Worm (Caenorhabditis elegans) whole organism, young adult: ENCODE data around the gene C16C8.9.

Source experiments
- B0019.2 ChIP-seq: fragments of 200-800 bp; sonication (Bioruptor generic); conservative IDR thresholded peaks from 2 replicates; pipeline ENCODE4 v1.3.6; 2022; ENCODE audit warnings: missing genetic modification reagents, missing genetic modification characterization, missing compliant biosample characterization
- D2030.7 ChIP-seq: fragments of 200-800 bp; sonication (Bioruptor generic); IDR thresholded peaks from 2 replicates; pipeline ENCODE4 v1.3.6; 2022; ENCODE audit warnings: missing genetic modification reagents, missing genetic modification characterization, missing compliant biosample characterization
- F37B4.10 ChIP-seq: fragments of 200-800 bp; sonication (Bioruptor generic); IDR thresholded peaks from 2 replicates; pipeline ENCODE4 v1.3.6; 2022; ENCODE audit warnings: missing genetic modification characterization, missing compliant biosample characterization
- F55B11.4 ChIP-seq: sonication (generic microtip); optimal IDR thresholded peaks from 2 replicates; lab custom pipeline; 2016; ENCODE audit warnings: missing compliant biosample characterization, missing genetic modification characterization, borderline replicate concordance; ENCODE audit not compliant: insufficient read depth
- F57A8.1 ChIP-seq: fragments of 200-800 bp; sonication (Bioruptor generic); optimal IDR thresholded peaks from 2 replicates; lab custom pipeline; 2018; ENCODE audit warnings: mild to moderate bottlenecking, missing genetic modification characterization, moderate library complexity, missing compliant biosample characterization
- Y79H2A.3 ChIP-seq: fragments of 200-800 bp; sonication (Bioruptor generic); conservative IDR thresholded peaks from 2 replicates; pipeline ENCODE4 v1.3.6; 2022; ENCODE audit warnings: missing genetic modification reagents, missing genetic modification characterization, missing compliant biosample characterization
- ZK185.1 ChIP-seq: sonication (generic microtip); optimal IDR thresholded peaks from 2 replicates; lab custom pipeline; 2016; ENCODE audit warnings: mild to moderate bottlenecking, missing genetic modification characterization, missing compliant biosample characterization; ENCODE audit not compliant: poor library complexity, severe bottlenecking
- aptf-2 ChIP-seq: fragments of 200-800 bp; sonication (Bioruptor generic); conservative IDR thresholded peaks from 2 replicates; pipeline ENCODE4 v1.3.6; 2022; ENCODE audit warnings: missing genetic modification reagents, missing genetic modification characterization, missing compliant biosample characterization
- attf-5 ChIP-seq: fragments of 200-800 bp; sonication (Bioruptor generic); optimal IDR thresholded peaks from 2 replicates; lab custom pipeline; 2018; ENCODE audit warnings: mild to moderate bottlenecking, missing genetic modification characterization, missing compliant biosample characterization
- bed-2 ChIP-seq: fragments of 200-800 bp; sonication (Bioruptor generic); IDR thresholded peaks from 2 replicates; pipeline ENCODE4 v1.3.6; 2022; ENCODE audit warnings: missing genetic modification reagents, missing genetic modification characterization, missing compliant biosample characterization
- cebp-1 ChIP-seq, 2 experiments: fragments of 200-800 bp in 1 of 2; sonication (Bioruptor generic) in 1 of 2; sonication (generic microtip) in 1 of 2; IDR thresholded peaks in 1 of 2; optimal IDR thresholded peaks in 1 of 2; 2 replicates each; pipeline versions ENCODE4 v1.3.6 to Lab custom; 2017 to 2022; ENCODE audit warnings: missing compliant biosample characterization in 2 of 2, missing genetic modification characterization in 2 of 2, mild to moderate bottlenecking in 1 of 2, missing genetic modification reagents in 1 of 2, moderate library complexity in 1 of 2
- cebp-2 ChIP-seq: fragments of 200-800 bp; sonication (Bioruptor generic); IDR thresholded peaks from 2 replicates; pipeline ENCODE4 v1.3.6; 2022; ENCODE audit warnings: missing genetic modification characterization, missing compliant biosample characterization
- ceh-27 ChIP-seq: fragments of 200-800 bp; sonication (Bioruptor generic); optimal IDR thresholded peaks from 2 replicates; lab custom pipeline; 2018; ENCODE audit warnings: mild to moderate bottlenecking, missing genetic modification characterization, moderate library complexity, missing compliant biosample characterization
- ceh-91 ChIP-seq: fragments of 200-800 bp; sonication (Bioruptor generic); IDR thresholded peaks from 2 replicates; pipeline ENCODE4 v1.3.6; 2022; ENCODE audit warnings: missing genetic modification reagents, missing genetic modification characterization, missing compliant biosample characterization
- chd-7 ChIP-seq: sonication (generic microtip); optimal IDR thresholded peaks from 2 replicates; lab custom pipeline; 2016; ENCODE audit warnings: mild to moderate bottlenecking, missing genetic modification characterization, moderate library complexity, missing compliant biosample characterization
- egrh-3 ChIP-seq: fragments of 200-800 bp; sonication (Bioruptor generic); IDR thresholded peaks from 2 replicates; pipeline ENCODE4 v1.3.6; 2022; ENCODE audit warnings: missing genetic modification reagents, missing genetic modification characterization, missing compliant biosample characterization
- hlh-12 ChIP-seq: sonication (generic microtip); optimal IDR thresholded peaks from 2 replicates; lab custom pipeline; 2016; ENCODE audit warnings: missing genetic modification characterization, missing compliant biosample characterization
- hlh-26 ChIP-seq: fragments of 200-800 bp; sonication (Bioruptor generic); conservative IDR thresholded peaks from 2 replicates; pipeline ENCODE4 v1.3.6; 2022; ENCODE audit warnings: missing genetic modification reagents, missing genetic modification characterization, missing compliant biosample characterization
- hmg-1.2 ChIP-seq: fragments of 200-800 bp; sonication (Bioruptor generic); IDR thresholded peaks from 2 replicates; pipeline ENCODE4 v1.3.6; 2022; ENCODE audit warnings: missing genetic modification reagents, missing genetic modification characterization, missing compliant biosample characterization
- hrde-1 ChIP-seq: sonication (generic microtip); optimal IDR thresholded peaks from 2 replicates; lab custom pipeline; 2016; ENCODE audit warnings: missing genetic modification characterization, mild to moderate bottlenecking, missing compliant biosample characterization, moderate library complexity, missing genotype, missing genetic modification reagents, borderline replicate concordance
- lin-26 ChIP-seq: fragments of 200-800 bp; sonication (Bioruptor generic); IDR thresholded peaks from 2 replicates; pipeline ENCODE4 v1.3.6; 2022; ENCODE audit warnings: missing genetic modification reagents, missing genetic modification characterization, missing compliant biosample characterization
- lin-35 ChIP-seq, 3 experiments: fragments of 150-350 bp in 2 of 3; sonication (generic microtip) in 1 of 3; optimal IDR thresholded peaks; 2 replicates each; lab custom pipeline; 2014 to 2018; ENCODE audit warnings: missing biosample characterization in 3 of 3, missing genetic modification characterization in 3 of 3, missing genetic modification reagents in 3 of 3
- lir-1 ChIP-seq: fragments of 200-800 bp; sonication (Bioruptor generic); conservative IDR thresholded peaks from 2 replicates; pipeline ENCODE4 v1.3.6; 2022; ENCODE audit warnings: missing genetic modification reagents, missing genetic modification characterization, missing compliant biosample characterization
- madf-8 ChIP-seq: fragments of 200-800 bp; sonication (Bioruptor generic); conservative IDR thresholded peaks from 2 replicates; pipeline ENCODE4 v1.3.6; 2022; ENCODE audit warnings: missing genetic modification reagents, missing genetic modification characterization, missing compliant biosample characterization
- mcd-1 ChIP-seq: fragments of 200-800 bp; sonication (Bioruptor generic); IDR thresholded peaks from 2 replicates; pipeline ENCODE4 v1.3.6; 2022; ENCODE audit warnings: missing genetic modification reagents, missing genetic modification characterization, missing compliant biosample characterization
- mxl-1 ChIP-seq: sonication (generic microtip); optimal IDR thresholded peaks from 2 replicates; lab custom pipeline; 2016; ENCODE audit warnings: missing genetic modification characterization, missing compliant biosample characterization
- nfya-2 ChIP-seq: fragments of 200-800 bp; sonication (Bioruptor generic); IDR thresholded peaks from 2 replicates; pipeline ENCODE4 v1.3.6; 2022; ENCODE audit warnings: missing genetic modification reagents, missing genetic modification characterization, missing compliant biosample characterization
- nfyb-1 ChIP-seq: fragments of 200-800 bp; sonication (Bioruptor generic); IDR thresholded peaks from 2 replicates; pipeline ENCODE4 v1.3.6; 2022; ENCODE audit warnings: missing genetic modification reagents, missing genetic modification characterization, missing compliant biosample characterization
- nhr-80 ChIP-seq: sonication (generic microtip); optimal IDR thresholded peaks from 2 replicates; lab custom pipeline; 2016; ENCODE audit warnings: missing genetic modification characterization, missing compliant biosample characterization
- nhr-90 ChIP-seq: sonication (generic microtip); optimal IDR thresholded peaks from 2 replicates; lab custom pipeline; 2016; ENCODE audit warnings: missing genotype, mild to moderate bottlenecking, missing genetic modification characterization, missing compliant biosample characterization
- pbrm-1 ChIP-seq: fragments of 200-800 bp; sonication (Bioruptor generic); IDR thresholded peaks from 2 replicates; pipeline ENCODE4 v1.3.6; 2022; ENCODE audit warnings: missing genetic modification reagents, missing genetic modification characterization, missing compliant biosample characterization
- snpc-1.1 ChIP-seq: sonication (generic microtip); optimal IDR thresholded peaks from 2 replicates; lab custom pipeline; 2017; ENCODE audit warnings: missing genetic modification characterization, mild to moderate bottlenecking, missing compliant biosample characterization, antibody characterized with exemption, moderate library complexity, missing genotype, missing genetic modification reagents; ENCODE audit not compliant: insufficient read depth
- snpc-1.3 ChIP-seq: sonication (generic microtip); optimal IDR thresholded peaks from 2 replicates; lab custom pipeline; 2017; ENCODE audit warnings: missing genetic modification characterization, mild to moderate bottlenecking, missing compliant biosample characterization, antibody characterized with exemption, moderate library complexity, missing genotype, missing genetic modification reagents; ENCODE audit not compliant: insufficient read depth
- xnd-1 ChIP-seq: sonication (generic microtip); optimal IDR thresholded peaks from 2 replicates; lab custom pipeline; 2016; ENCODE audit warnings: missing genotype, missing genetic modification reagents, missing genetic modification characterization, missing compliant biosample characterization
- zfh-2 ChIP-seq: fragments of 200-800 bp; sonication (Bioruptor generic); conservative IDR thresholded peaks from 2 replicates; pipeline ENCODE4 v1.3.6; 2022; ENCODE audit warnings: missing genetic modification reagents, missing genetic modification characterization, missing compliant biosample characterization
- zim-3 ChIP-seq: sonication (generic microtip); optimal IDR thresholded peaks from 2 replicates; lab custom pipeline; 2017; ENCODE audit warnings: mild to moderate bottlenecking, missing genetic modification characterization, moderate library complexity, missing compliant biosample characterization
- ztf-22 ChIP-seq: fragments of 200-800 bp; sonication (Bioruptor generic); optimal IDR thresholded peaks from 2 replicates; lab custom pipeline; 2018; ENCODE audit warnings: mild to moderate bottlenecking, missing genetic modification characterization, moderate library complexity, missing compliant biosample characterization
- ztf-25 ChIP-seq: fragments of 200-800 bp; sonication (Bioruptor generic); IDR thresholded peaks from 2 replicates; pipeline ENCODE4 v1.3.6; 2022; ENCODE audit warnings: missing genetic modification reagents, missing genetic modification characterization, missing compliant biosample characterization
- ztf-28 ChIP-seq: fragments of 200-800 bp; sonication (Bioruptor generic); IDR thresholded peaks from 2 replicates; pipeline ENCODE4 v1.3.6; 2022; ENCODE audit warnings: missing genetic modification reagents, missing genetic modification characterization, missing compliant biosample characterization

Gene C16C8.9

DNA sequence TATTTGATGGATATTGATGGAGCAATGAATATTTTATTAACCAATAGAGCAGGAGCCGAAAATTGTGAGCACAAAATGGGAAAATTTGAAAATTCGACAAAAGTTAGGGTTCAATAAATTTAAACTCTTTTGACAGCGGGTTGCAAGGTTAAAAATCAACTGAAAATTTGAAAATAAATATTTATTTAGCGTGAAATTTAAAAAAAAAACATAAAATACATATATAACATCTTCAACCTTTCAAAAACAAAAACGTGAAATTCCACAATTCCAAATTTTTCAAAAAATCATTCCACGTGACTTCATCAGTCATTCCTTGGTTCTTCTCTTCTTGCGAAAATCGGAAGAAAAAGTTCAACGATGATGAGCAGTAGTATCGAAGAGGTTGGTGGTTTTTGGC, 33.6 kb downstream of the C16C8.9 start, which contains the start of gene C16C8.18 (continued):
- TF ChIP-seq F37B4.10, result no peak
- TF ChIP-seq lin-35 (GFP tag; optimal IDR thresholded peaks at IDR 0.05; lab: Kevin White, UChicago), result no peak
- no peak for TF ChIP-seq chd-7 (tag; lab: Kevin White, UChicago)
- TF ChIP-seq snpc-1.3, result no peak
- no peak for TF ChIP-seq xnd-1
- TF ChIP-seq cebp-2 (GFP tag; lab: Robert Waterston, UW), result no peak

DNA sequence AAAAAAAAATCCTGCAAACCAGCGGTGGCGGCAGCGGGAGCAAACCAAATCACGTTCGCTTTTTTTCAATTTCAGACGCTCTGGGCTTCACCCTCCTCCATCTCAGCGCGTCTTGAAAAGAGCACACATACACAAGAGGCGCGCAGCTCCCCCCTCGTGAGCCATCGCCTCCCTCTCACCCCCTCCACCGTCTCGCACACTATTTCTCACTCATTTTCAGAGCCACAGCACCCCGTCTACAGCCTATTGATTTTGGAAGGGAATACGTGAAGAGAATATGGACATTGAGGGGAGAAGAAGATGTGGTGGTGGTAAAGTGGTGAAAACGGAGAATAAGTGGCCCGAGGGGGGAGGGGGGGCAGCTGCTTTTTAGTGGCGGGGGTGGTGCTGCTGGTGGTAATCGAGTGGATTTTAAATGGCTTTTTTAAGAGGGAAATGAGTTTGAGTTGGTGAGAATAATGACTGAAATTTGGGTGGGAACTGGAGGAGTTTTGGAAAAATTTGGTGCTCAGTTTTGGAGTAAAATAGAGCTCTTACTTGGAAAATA, 34.8 kb downstream of the C16C8.9 start:
- TF ChIP-seq hrde-1 (tag; lab: Kevin White, UChicago) (no peak), ceh-27 (peak; percentile 56), nhr-90 (tag; lab: Kevin White, UChicago) (no peak), zfh-2 (GFP tag; lab: Robert Waterston, UW) (peak; percentile 92), egrh-3 (GFP tag; lab: Robert Waterston, UW) (peak; percentile 57), attf-5 (GFP tag; lab: Kevin White, UChicago) (peak; percentile 34), hmg-1.2 (GFP tag; lab: Robert Waterston, UW) (peak; percentile 55; the same call in 1 of the 2 replicates), lin-26 (GFP tag; lab: Robert Waterston, UW) (no peak), mcd-1 (GFP tag; lab: Robert Waterston, UW) (peak; percentile 40; the same call in 1 of the 2 replicates), cebp-1 (GFP tag; IDR thresholded peaks at IDR 0.05; lab: Robert Waterston, UW) (no peak), cebp-1 (tag; optimal IDR thresholded peaks at IDR 0.05; lab: Kevin White, UChicago) (peak; percentile 29)

DNA sequence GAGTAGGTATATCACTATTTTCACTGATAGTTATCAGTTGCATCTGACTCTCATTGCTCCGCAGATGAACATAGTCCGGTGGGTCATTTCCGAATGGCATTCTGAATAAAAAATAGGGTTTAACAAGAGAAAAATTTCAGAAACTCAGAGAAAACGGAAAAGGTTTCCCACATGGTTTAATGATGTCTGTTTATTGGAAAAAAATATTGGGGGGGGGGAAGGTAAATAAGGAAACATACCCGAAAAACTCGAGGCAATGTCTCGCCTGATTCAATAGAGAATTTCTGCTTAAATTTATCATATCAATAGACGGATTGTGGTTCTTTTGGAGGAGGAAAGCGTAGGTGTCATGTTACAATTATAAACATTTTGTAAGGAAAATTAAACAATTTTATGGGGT, 37.6 kb downstream of the C16C8.9 start, which contains the start of gene nep-11:
Gene nep-11 (minus strand): TSS at position 101 of the 400 bp plus-strand sequence.
- TF ChIP-seq zim-3, result no peak
- TF ChIP-seq ztf-25 (GFP tag; lab: Robert Waterston, UW), result no peak
- TF ChIP-seq Y79H2A.3 (GFP tag; lab: Robert Waterston, UW), result no peak
- no peak for TF ChIP-seq lin-35 (GFP tag; optimal IDR thresholded peaks at IDR 0.05; lab: Kevin White, UChicago)
- no peak for TF ChIP-seq lir-1 (GFP tag; lab: Robert Waterston, UW)
- TF ChIP-seq snpc-1.1 (tag; lab: Kevin White, UChicago), result no peak
- no peak for TF ChIP-seq ceh-91 (GFP tag; lab: Robert Waterston, UW)
- no peak for TF ChIP-seq ZK185.1 (tag; lab: Kevin White, UChicago)
- TF ChIP-seq nfyb-1 (GFP tag; lab: Robert Waterston, UW), result no peak

DNA sequence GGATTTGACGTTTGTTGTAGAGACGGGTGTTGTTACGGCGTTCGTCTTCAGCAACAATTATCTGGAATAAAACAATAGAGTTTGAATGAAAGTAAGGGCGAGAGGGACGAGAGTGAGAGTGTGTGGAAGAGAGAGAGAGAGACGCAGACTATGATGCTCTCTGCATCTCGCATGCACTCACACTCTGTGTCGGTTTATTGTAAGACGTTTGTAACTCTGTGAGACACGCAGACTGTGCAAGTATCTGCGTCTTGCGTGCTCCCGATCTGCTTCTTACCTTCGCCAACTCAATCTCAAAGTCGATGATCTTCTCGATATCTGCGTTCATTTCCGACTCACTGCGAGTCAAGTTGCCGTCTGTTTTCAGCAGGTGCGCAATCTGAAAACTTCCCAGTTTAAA, 40.1 kb downstream of the C16C8.9 start:
- TF ChIP-seq hmg-1.2 (GFP tag; lab: Robert Waterston, UW) (peak; percentile 34; the same call in 1 of the 2 replicates), hlh-26 (GFP tag; lab: Robert Waterston, UW) (no peak)
- TF ChIP-seq, all 124 proteins: peak for 1

DNA sequence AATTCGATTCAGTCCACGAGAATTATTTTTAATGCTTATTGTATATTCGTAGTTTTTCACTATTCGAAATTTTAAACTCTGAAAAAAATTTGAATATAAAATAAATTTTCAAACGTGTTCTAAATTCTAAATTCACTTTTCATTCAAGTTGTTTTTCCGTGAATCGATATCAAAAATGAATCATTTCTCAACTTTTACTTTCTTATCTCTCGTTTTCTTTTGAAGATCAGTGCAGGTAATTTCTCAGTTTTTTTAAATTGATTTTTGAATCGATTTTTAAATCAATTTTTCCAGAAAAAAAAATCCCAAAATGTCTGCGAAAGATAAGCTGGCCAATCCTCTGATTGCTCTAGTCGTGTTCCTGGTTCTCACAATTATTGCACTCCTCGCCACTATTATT, 46.5 kb downstream of the C16C8.9 start, which contains the start of gene nep-6:
Gene nep-6 (plus strand): TSS at position 301 of the 400 bp plus-strand sequence.
- no peak for TF ChIP-seq D2030.7 (GFP tag; lab: Robert Waterston, UW)
- TF ChIP-seq cebp-1 (GFP tag; IDR thresholded peaks at IDR 0.05; lab: Robert Waterston, UW), result no peak
- TF ChIP-seq cebp-1 (tag; optimal IDR thresholded peaks at IDR 0.05; lab: Kevin White, UChicago), result no peak
- no peak for TF ChIP-seq pbrm-1
- TF ChIP-seq zfh-2 (GFP tag; lab: Robert Waterston, UW), result no peak
- no peak for TF ChIP-seq nhr-80 (tag; lab: Kevin White, UChicago)
- no peak for TF ChIP-seq madf-8 (GFP tag; lab: Robert Waterston, UW)
- no peak for TF ChIP-seq hlh-12 (tag; lab: Kevin White, UChicago)
- no peak for TF ChIP-seq bed-2
- TF ChIP-seq B0019.2 (GFP tag; lab: Robert Waterston, UW), result no peak
- no peak for TF ChIP-seq ztf-28 (GFP tag; lab: Robert Waterston, UW)
- no peak for TF ChIP-seq zim-3
- TF ChIP-seq aptf-2 (GFP tag; lab: Robert Waterston, UW), result no peak
- no peak for TF ChIP-seq F57A8.1
- no peak for TF ChIP-seq nfya-2 (GFP tag; lab: Robert Waterston, UW)
- no peak for TF ChIP-seq F55B11.4 (tag; lab: Kevin White, UChicago)
- TF ChIP-seq mxl-1, result no peak
- TF ChIP-seq nfyb-1 (GFP tag; lab: Robert Waterston, UW), result no peak
- TF ChIP-seq ztf-22 (GFP tag; lab: Kevin White, UChicago), result no peak
